Worm (Caenorhabditis elegans): ENCODE data around the gene cdd-2.

DNA sequence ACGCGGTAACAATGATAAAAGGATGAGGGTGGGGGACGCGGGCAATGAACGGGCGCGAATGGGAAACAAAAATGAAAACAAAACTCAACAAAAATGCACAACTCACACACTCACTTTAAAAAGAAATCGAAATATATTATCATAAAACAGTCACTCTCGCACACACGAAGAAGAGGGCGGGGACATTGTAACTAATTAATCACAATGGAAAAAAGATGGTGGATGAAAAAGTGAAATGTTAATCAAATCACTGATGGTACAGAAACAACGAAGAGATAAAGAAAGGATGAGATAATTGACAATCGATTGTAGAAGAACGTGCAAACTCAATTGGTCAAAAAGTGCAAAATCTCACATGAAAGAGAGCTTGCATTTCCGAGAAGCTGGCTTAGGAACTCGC lies 11.5 kb upstream of the cdd-2 start:
- TF ChIP-seq nhr-237 (tag; optimal IDR thresholded peaks at IDR 0.05) (no peak), nhr-12 (tag; optimal IDR thresholded peaks at IDR 0.05) (no peak)
